Worm (Caenorhabditis elegans) whole organism, L2 larva: ENCODE measurements around the gene ZK105.3.

ENCODE experiments used
- C34F6.9 ChIP-seq: fragments of 150-350 bp; optimal IDR thresholded peaks from 2 replicates; lab custom pipeline; 2014; ENCODE audit warnings: missing biosample characterization, missing genetic modification characterization
- F13H6.1 ChIP-seq: sonication (generic microtip); optimal IDR thresholded peaks from 2 replicates; lab custom pipeline; 2016; ENCODE audit warnings: missing genetic modification characterization, missing compliant biosample characterization
- R02D3.7 ChIP-seq: fragments of 150-350 bp; optimal IDR thresholded peaks from 2 replicates; lab custom pipeline; 2014; ENCODE audit warnings: missing biosample characterization, missing genetic modification characterization
- Y55F3AM.14 ChIP-seq: fragments of 200-800 bp; sonication (Bioruptor generic); optimal IDR thresholded peaks from 2 replicates; lab custom pipeline; 2018; ENCODE audit warnings: mild to moderate bottlenecking, missing genetic modification characterization, missing compliant biosample characterization
- alr-1 ChIP-seq: fragments of 150-350 bp; optimal IDR thresholded peaks from 2 replicates; lab custom pipeline; 2014; ENCODE audit warnings: missing biosample characterization, missing genetic modification characterization
- aly-2 ChIP-seq: fragments of 150-350 bp; optimal IDR thresholded peaks from 2 replicates; lab custom pipeline; 2014; ENCODE audit warnings: missing biosample characterization, missing genetic modification characterization
- ama-1 ChIP-seq: fragments of 150-350 bp; optimal IDR thresholded peaks from 2 replicates; lab custom pipeline; 2018; ENCODE audit warnings: inconsistent platforms
- blmp-1 ChIP-seq: sonication (generic microtip); optimal IDR thresholded peaks from 2 replicates; lab custom pipeline; 2017; ENCODE audit warnings: missing genetic modification characterization, mild to moderate bottlenecking, missing compliant biosample characterization, antibody characterized with exemption, moderate library complexity; ENCODE audit not compliant: insufficient read depth
- ceh-16 ChIP-seq: fragments of 150-350 bp; optimal IDR thresholded peaks from 2 replicates; lab custom pipeline; 2014; ENCODE audit warnings: missing biosample characterization, missing genetic modification characterization
- ceh-82 ChIP-seq: fragments of 150-350 bp; optimal IDR thresholded peaks from 2 replicates; lab custom pipeline; 2014; ENCODE audit warnings: missing biosample characterization, missing genetic modification characterization
- crh-2 ChIP-seq: sonication (generic microtip); optimal IDR thresholded peaks from 2 replicates; lab custom pipeline; 2017; ENCODE audit warnings: missing biosample characterization, missing genetic modification characterization
- dmd-4 ChIP-seq: sonication (generic microtip); optimal IDR thresholded peaks from 2 replicates; lab custom pipeline; 2017; ENCODE audit warnings: missing biosample characterization, missing genetic modification characterization
- egl-27 ChIP-seq: sonication (generic microtip); optimal IDR thresholded peaks from 3 replicates; lab custom pipeline; 2017; ENCODE audit warnings: missing biosample characterization, missing genetic modification reagents, missing genetic modification characterization
- elt-3 ChIP-seq: sonication (generic microtip); optimal IDR thresholded peaks from 2 replicates; lab custom pipeline; 2017; ENCODE audit warnings: missing biosample characterization, missing genetic modification characterization
- fos-1 ChIP-seq: fragments of 150-350 bp; optimal IDR thresholded peaks from 2 replicates; lab custom pipeline; 2014; ENCODE audit warnings: missing biosample characterization, missing genetic modification characterization
- gmeb-1 ChIP-seq: fragments of 150-350 bp; optimal IDR thresholded peaks from 2 replicates; lab custom pipeline; 2014; ENCODE audit warnings: missing biosample characterization, missing genetic modification characterization
- lin-11 ChIP-seq: fragments of 150-350 bp; sonication (generic microtip); optimal IDR thresholded peaks from 2 replicates; lab custom pipeline; 2014; ENCODE audit warnings: missing biosample characterization, missing genetic modification characterization, inconsistent platforms, mixed read lengths
- lin-13 ChIP-seq: fragments of 150-350 bp; optimal IDR thresholded peaks from 2 replicates; lab custom pipeline; 2014; ENCODE audit warnings: missing biosample characterization, missing genetic modification reagents, missing genetic modification characterization
- lsy-2 ChIP-seq, 2 experiments: fragments of 150-350 bp in 1 of 2; sonication (generic microtip) in 1 of 2; optimal IDR thresholded peaks; 2 replicates each; lab custom pipeline; 2014 to 2017; ENCODE audit warnings: missing biosample characterization in 2 of 2, missing genetic modification characterization in 2 of 2
- mab-5 ChIP-seq: fragments of 150-350 bp; optimal IDR thresholded peaks from 2 replicates; lab custom pipeline; 2014; ENCODE audit warnings: missing biosample characterization, missing genetic modification characterization
- mbf-1 ChIP-seq: sonication (generic microtip); optimal IDR thresholded peaks from 2 replicates; lab custom pipeline; 2017; ENCODE audit warnings: missing biosample characterization, missing genetic modification characterization
- mdl-1 ChIP-seq, 2 experiments: fragments of 150-350 bp in 1 of 2; sonication (generic microtip) in 1 of 2; optimal IDR thresholded peaks; 2 replicates each; lab custom pipeline; 2017; ENCODE audit warnings: missing biosample characterization in 2 of 2, missing genetic modification characterization in 2 of 2
- nhr-10 ChIP-seq: sonication (generic microtip); optimal IDR thresholded peaks from 2 replicates; lab custom pipeline; 2017; ENCODE audit warnings: missing biosample characterization, missing genetic modification characterization
- nhr-12 ChIP-seq: fragments of 150-350 bp; optimal IDR thresholded peaks from 2 replicates; lab custom pipeline; 2014; ENCODE audit warnings: missing biosample characterization, missing genetic modification characterization
- nhr-129 ChIP-seq: fragments of 150-350 bp; optimal IDR thresholded peaks from 2 replicates; lab custom pipeline; 2014; ENCODE audit warnings: missing biosample characterization, missing genetic modification characterization
- nhr-21 ChIP-seq: fragments of 150-350 bp; optimal IDR thresholded peaks from 2 replicates; lab custom pipeline; 2014; ENCODE audit warnings: missing biosample characterization, missing genetic modification characterization
- nhr-23 ChIP-seq: fragments of 150-350 bp; optimal IDR thresholded peaks from 2 replicates; lab custom pipeline; 2014; ENCODE audit warnings: missing biosample characterization, missing genetic modification reagents, missing genetic modification characterization
- nhr-237 ChIP-seq: fragments of 150-350 bp; optimal IDR thresholded peaks from 2 replicates; lab custom pipeline; 2014; ENCODE audit warnings: missing biosample characterization, missing genetic modification characterization
- nhr-77 ChIP-seq: fragments of 150-350 bp; optimal IDR thresholded peaks from 2 replicates; lab custom pipeline; 2014; ENCODE audit warnings: missing biosample characterization, missing genetic modification characterization
- sem-4 ChIP-seq: fragments of 150-350 bp; optimal IDR thresholded peaks from 2 replicates; lab custom pipeline; 2014; ENCODE audit warnings: missing biosample characterization, missing genetic modification reagents, missing genetic modification characterization
- skn-1 ChIP-seq: sonication (generic microtip); optimal IDR thresholded peaks from 2 replicates; lab custom pipeline; 2017; ENCODE audit warnings: missing biosample characterization, missing genetic modification characterization
- sma-3 ChIP-seq: sonication (generic microtip); optimal IDR thresholded peaks from 2 replicates; lab custom pipeline; 2016; ENCODE audit warnings: missing genetic modification reagents, missing genetic modification characterization, missing compliant biosample characterization
- sma-9 ChIP-seq, 2 experiments: fragments of 150-350 bp in 1 of 2; sonication (generic microtip) in 1 of 2; optimal IDR thresholded peaks; 2 replicates each; lab custom pipeline; 2014 to 2016; ENCODE audit warnings: missing genetic modification characterization in 2 of 2, mild to moderate bottlenecking in 1 of 2, missing biosample characterization in 1 of 2, missing compliant biosample characterization in 1 of 2, missing genetic modification reagents in 1 of 2, moderate library complexity in 1 of 2
- snpc-4 ChIP-seq: fragments of 150-350 bp; optimal IDR thresholded peaks from 2 replicates; lab custom pipeline; 2014; ENCODE audit warnings: missing biosample characterization, missing genetic modification characterization
- unc-39 ChIP-seq: fragments of 150-350 bp; optimal IDR thresholded peaks from 2 replicates; lab custom pipeline; 2014; ENCODE audit warnings: missing biosample characterization, missing genetic modification characterization
- unc-55 ChIP-seq: fragments of 150-350 bp; sonication (generic microtip); optimal IDR thresholded peaks from 3 replicates; lab custom pipeline; 2014; ENCODE audit warnings: missing biosample characterization, missing genetic modification reagents, missing genetic modification characterization
- zag-1 ChIP-seq: fragments of 150-350 bp; optimal IDR thresholded peaks from 2 replicates; lab custom pipeline; 2014; ENCODE audit warnings: missing biosample characterization, missing genetic modification characterization
- ztf-1 ChIP-seq: fragments of 200-800 bp; sonication (Bioruptor generic); conservative IDR thresholded peaks from 2 replicates; pipeline ENCODE4 v1.3.6; 2022; ENCODE audit warnings: missing genetic modification characterization, missing compliant biosample characterization
- ztf-11 ChIP-seq: sonication (generic microtip); optimal IDR thresholded peaks from 2 replicates; lab custom pipeline; 2017; ENCODE audit warnings: missing biosample characterization, missing genetic modification characterization

The ZK105.3 gene

DNA sequence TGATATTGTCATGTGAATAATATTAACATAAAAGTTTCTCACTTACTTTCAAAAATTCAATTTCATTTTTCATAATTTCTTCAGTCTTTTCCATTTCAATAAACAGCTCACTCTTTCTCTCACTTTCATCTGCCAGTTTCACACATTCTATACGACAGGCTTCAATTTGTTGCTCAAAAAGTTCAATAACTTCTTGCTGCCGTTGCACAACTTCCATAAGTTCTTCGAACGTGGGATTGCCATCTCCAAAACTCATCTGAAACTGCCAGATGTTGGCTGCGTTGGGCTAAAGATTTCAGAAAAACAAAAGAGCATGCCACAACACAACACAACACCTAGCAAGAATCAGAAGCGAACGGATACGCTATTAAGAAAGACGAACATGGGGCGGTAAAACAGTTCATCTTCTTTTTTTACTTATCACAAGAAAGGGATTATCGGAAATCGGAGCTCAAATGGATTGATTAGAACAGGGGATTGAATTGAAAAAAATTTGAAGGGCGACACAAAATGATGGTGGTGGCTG lies 36.4 kb downstream of the ZK105.3 start:
- TF ChIP-seq ceh-82 (tag; lab: Kevin White, UChicago) (no peak), ceh-16 (tag; lab: Kevin White, UChicago) (peak; percentile 4), unc-55 (GFP tag; lab: Kevin White, UChicago) (no peak), nhr-12 (no peak), lin-13 (GFP tag; lab: Kevin White, UChicago) (peak; percentile 20)

DNA sequence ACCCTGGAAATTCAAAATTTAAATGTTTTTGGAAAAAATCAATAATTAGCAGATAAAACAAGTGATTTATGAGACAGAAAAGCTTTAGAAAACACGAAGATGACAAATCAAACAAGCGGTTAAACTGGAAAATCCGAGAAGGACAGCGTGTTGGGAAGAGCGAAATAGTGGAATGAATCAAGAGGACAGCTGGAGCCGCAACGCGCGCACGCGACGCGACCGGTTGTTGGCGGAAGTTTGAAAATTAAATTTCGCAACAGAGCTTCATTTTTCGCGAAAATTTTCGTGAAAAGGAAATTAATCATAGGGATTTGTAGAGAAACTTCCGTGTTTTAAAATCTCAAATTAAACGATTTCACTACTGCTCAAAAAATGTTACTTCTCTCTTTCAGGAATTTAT lies 38.0 kb downstream of the ZK105.3 start, which contains the start of gene clic-1:
clic-1 (minus strand) TSS at position 3 of the 400 bp plus-strand sequence.
- TF ChIP-seq egl-27 (tag; lab: Kevin White, UChicago): peak; percentile 7
- no peak for TF ChIP-seq alr-1
- TF ChIP-seq ztf-1 (GFP tag; lab: Robert Waterston, UW): no peak
- peak; percentile 21 for TF ChIP-seq sma-3 (GFP tag; lab: Kevin White, UChicago)
- TF ChIP-seq fos-1 (tag; lab: Kevin White, UChicago): peak; percentile 42
- TF ChIP-seq lsy-2 (tag; optimal IDR thresholded peaks at IDR 0.05; lab: Kevin White, UChicago): peak; percentile 51 to 72
- peak; percentile 78 for TF ChIP-seq C34F6.9 (tag; lab: Kevin White, UChicago)
- no peak for TF ChIP-seq ztf-11 (tag; lab: Kevin White, UChicago)
- peak; percentile 58 for TF ChIP-seq lin-13 (GFP tag; lab: Kevin White, UChicago)
- peak; percentile 4 for TF ChIP-seq zag-1 (tag; lab: Kevin White, UChicago)
- TF ChIP-seq unc-55 (GFP tag; lab: Kevin White, UChicago): peak; percentile 80
- peak; percentile 53 for TF ChIP-seq snpc-4 (tag; lab: Kevin White, UChicago)
- TF ChIP-seq nhr-23 (tag; lab: Kevin White, UChicago): no peak
- peak; percentile 92 for TF ChIP-seq gmeb-1
- TF ChIP-seq sma-9 (GFP tag; optimal IDR thresholded peaks at IDR 0.05; lab: Kevin White, UChicago): peak; percentile 41
- TF ChIP-seq sma-9 (tag; optimal IDR thresholded peaks at IDR 0.05; lab: Kevin White, UChicago): no peak
- TF ChIP-seq sem-4 (tag; lab: Kevin White, UChicago): no peak
- peak; percentile 53 for TF ChIP-seq F13H6.1
- no peak for TF ChIP-seq nhr-77 (tag; lab: Kevin White, UChicago)
- no peak for TF ChIP-seq R02D3.7 (tag; lab: Kevin White, UChicago)
- peak; percentile 48 for TF ChIP-seq lin-11 (tag; lab: Kevin White, UChicago)
- no peak for TF ChIP-seq nhr-237 (tag; lab: Kevin White, UChicago)
- TF ChIP-seq nhr-129 (tag; lab: Kevin White, UChicago): peak; percentile 40
- TF ChIP-seq crh-2 (tag; lab: Kevin White, UChicago): peak; percentile 39
- TF ChIP-seq ama-1 (lab: Kevin White, UChicago): peak; percentile 42
- TF ChIP-seq nhr-21 (tag; lab: Kevin White, UChicago): peak; percentile 46
- TF ChIP-seq aly-2 (tag; lab: Kevin White, UChicago): no peak
- no peak for TF ChIP-seq mab-5 (tag; lab: Kevin White, UChicago)
- TF ChIP-seq dmd-4 (tag; lab: Kevin White, UChicago): no peak
- TF ChIP-seq mdl-1 (tag; optimal IDR thresholded peaks at IDR 0.05; lab: Kevin White, UChicago): peak in 1 of 2 experiments; percentile 51
- TF ChIP-seq blmp-1: no peak
- TF ChIP-seq mbf-1 (tag; lab: Kevin White, UChicago): no peak
- TF ChIP-seq nhr-12: no peak
- TF ChIP-seq unc-39 (tag; lab: Kevin White, UChicago): no peak
- no peak for TF ChIP-seq skn-1

- TF ChIP-seq Y55F3AM.14 (GFP tag; lab: Kevin White, UChicago): no peak
- TF ChIP-seq ama-1 (lab: Kevin White, UChicago): no peak
- TF ChIP-seq sma-3 (GFP tag; lab: Kevin White, UChicago): no peak
- no peak for TF ChIP-seq nhr-77 (tag; lab: Kevin White, UChicago)
- TF ChIP-seq lin-13 (GFP tag; lab: Kevin White, UChicago): no peak
- no peak for TF ChIP-seq nhr-12
- TF ChIP-seq ztf-11 (tag; lab: Kevin White, UChicago): no peak
- TF ChIP-seq alr-1: no peak
- no peak for TF ChIP-seq lsy-2 (tag; optimal IDR thresholded peaks at IDR 0.05; lab: Kevin White, UChicago)
- TF ChIP-seq mab-5 (tag; lab: Kevin White, UChicago): no peak
- no peak for TF ChIP-seq snpc-4 (tag; lab: Kevin White, UChicago)
- no peak for TF ChIP-seq unc-39 (tag; lab: Kevin White, UChicago)
- no peak for TF ChIP-seq nhr-10 (tag; lab: Kevin White, UChicago)
- no peak for TF ChIP-seq ceh-82 (tag; lab: Kevin White, UChicago)
- TF ChIP-seq F13H6.1: no peak
- TF ChIP-seq ztf-1 (GFP tag; lab: Robert Waterston, UW): no peak
- no peak for TF ChIP-seq elt-3 (tag; lab: Kevin White, UChicago)
- TF ChIP-seq fos-1 (tag; lab: Kevin White, UChicago): no peak
These were observed 38.4 kb downstream of the ZK105.3 start, which contains the start of gene srr-10 for ce11 chrV:7735319-7735718. Gene srr-10, plus strand, starts transcription at chrV:7735619.
